Worm (Caenorhabditis elegans): ENCODE data around the gene frk-1.

The frk-1 gene

ce11 chrIV:9998487-9999218 is 44.3 kb upstream of the frk-1 start, which contains the start of gene pyp-1:
pyp-1 (minus strand) TSS chrIV:9998925.
- TF ChIP-seq lsy-2 (tag; optimal IDR thresholded peaks at IDR 0.05) (peak; percentile 11 to 72), nhr-47 (tag; optimal IDR thresholded peaks at IDR 0.05) (peak; percentile 22), C16A3.4 (tag; optimal IDR thresholded peaks at IDR 0.05) (no peak), efl-1 (optimal IDR thresholded peaks at IDR 0.05) (no peak), efl-1 (GFP tag; optimal IDR thresholded peaks at IDR 0.05 in 1 of 2) (peak in 1 of 2 experiments; percentile 28), dpl-1 (GFP tag; optimal IDR thresholded peaks at IDR 0.05) (peak in 1 of 3 experiments; percentile 41), xbp-1 (tag; optimal IDR thresholded peaks at IDR 0.05) (peak; percentile 10), F16B12.6 (tag; optimal IDR thresholded peaks at IDR 0.05) (peak; percentile 78), nhr-19 (GFP tag; conservative IDR thresholded peaks at IDR 0.05) (peak; percentile 88), elt-2 (tag; optimal IDR thresholded peaks at IDR 0.05) (peak; percentile 20), snu-23 (GFP tag; optimal IDR thresholded peaks at IDR 0.05) (peak; percentile 26), mdl-1 (tag; optimal IDR thresholded peaks at IDR 0.05) (peak in 1 of 2 experiments; percentile 28), ceh-90 (tag; optimal IDR thresholded peaks at IDR 0.05) (no peak), mep-1 (tag; optimal IDR thresholded peaks at IDR 0.05) (peak; percentile 46), nhr-71 (tag; optimal IDR thresholded peaks at IDR 0.05) (peak; percentile 45), mab-9 (GFP tag; IDR thresholded peaks at IDR 0.05) (no peak), blmp-1 (tag; optimal IDR thresholded peaks at IDR 0.05) (peak; percentile 25), lin-35 (GFP tag; optimal IDR thresholded peaks at IDR 0.05) (peak; percentile 10 to 14), nhr-77 (tag; optimal IDR thresholded peaks at IDR 0.05) (no peak), rnt-1 (tag; optimal IDR thresholded peaks at IDR 0.05) (peak; percentile 12)

- TF ChIP-seq nhr-85 (tag) = no peak
- no peak for TF ChIP-seq jun-1 (tag; optimal IDR thresholded peaks at IDR 0.05)
- no peak for TF ChIP-seq zip-4 (GFP tag; optimal IDR thresholded peaks at IDR 0.05)
- no peak for TF ChIP-seq aha-1 (tag; optimal IDR thresholded peaks at IDR 0.05)
- TF ChIP-seq nhr-20 (tag; optimal IDR thresholded peaks at IDR 0.05) = no peak
- TF ChIP-seq lin-39 (tag; optimal IDR thresholded peaks at IDR 0.05) = no peak
- TF ChIP-seq Y116A8C.19 (tag; optimal IDR thresholded peaks at IDR 0.05; ENCODE audit: borderline replicate concordance) = no peak
- no peak for TF ChIP-seq grh-1 (GFP tag; IDR thresholded peaks at IDR 0.05)
These were observed 41.2 kb upstream of the frk-1 start, which contains the start of gene C47E12.3 for ce11 chrIV:10001748-10002147. C47E12.3 (minus strand) TSS chrIV:10001848.

ce11 chrIV:10003372-10003771 is 39.6 kb upstream of the frk-1 start, which contains the start of the genes C47E12.2 and sars-1:
C47E12.2 (minus strand) TSS chrIV:10003502.
sars-1 (plus strand) TSS chrIV:10003726.
- peak; percentile 37 for TF ChIP-seq snu-23 (GFP tag; optimal IDR thresholded peaks at IDR 0.05)
- TF ChIP-seq dpl-1 (GFP tag; optimal IDR thresholded peaks at IDR 0.05) = peak in 2 of 3 experiments; percentile 11 to 46
- TF ChIP-seq nhr-12 (tag; optimal IDR thresholded peaks at IDR 0.05) = no peak
- no peak for TF ChIP-seq ceh-90 (tag; optimal IDR thresholded peaks at IDR 0.05)
- TF ChIP-seq mdl-1 (tag; optimal IDR thresholded peaks at IDR 0.05) = peak in 1 of 2 experiments; percentile 12
- peak; percentile 20 for TF ChIP-seq lin-15B (tag; optimal IDR thresholded peaks at IDR 0.05)
- TF ChIP-seq nhr-84 (tag; optimal IDR thresholded peaks at IDR 0.05) = no peak
- no peak for TF ChIP-seq sup-37 (GFP tag; optimal IDR thresholded peaks at IDR 0.05)
- TF ChIP-seq nhr-47 (tag; optimal IDR thresholded peaks at IDR 0.05) = peak; percentile 22
- TF ChIP-seq zip-4 (GFP tag; optimal IDR thresholded peaks at IDR 0.05) = no peak
- no peak for TF ChIP-seq mef-2 (tag; optimal IDR thresholded peaks at IDR 0.05)
- peak; percentile 87 for TF ChIP-seq F16B12.6 (tag; optimal IDR thresholded peaks at IDR 0.05)
- TF ChIP-seq lin-35 (GFP tag; optimal IDR thresholded peaks at IDR 0.05) = peak; percentile 31 to 47
- no peak for TF ChIP-seq hlh-4 (tag; optimal IDR thresholded peaks at IDR 0.05)
- peak; percentile 81 to 96 for TF ChIP-seq lsy-2 (tag; optimal IDR thresholded peaks at IDR 0.05)
- TF ChIP-seq pax-3 (tag; optimal IDR thresholded peaks at IDR 0.05) = no peak
- no peak for TF ChIP-seq ceh-88 (GFP tag; IDR thresholded peaks at IDR 0.05)
- TF ChIP-seq ceh-82 (tag; optimal IDR thresholded peaks at IDR 0.05) = peak in 1 of 3 experiments; percentile 24
- no peak for TF ChIP-seq hlh-17 (GFP tag; optimal IDR thresholded peaks at IDR 0.05; ENCODE audit: borderline replicate concordance)
- no peak for TF ChIP-seq egl-27 (tag; optimal IDR thresholded peaks at IDR 0.05)
- TF ChIP-seq efl-1 (optimal IDR thresholded peaks at IDR 0.05) = peak; percentile 37 to 44
- TF ChIP-seq efl-1 (GFP tag; optimal IDR thresholded peaks at IDR 0.05 in 1 of 2) = peak; percentile 27 to 94
- TF ChIP-seq unc-30 (tag; optimal IDR thresholded peaks at IDR 0.05) = no peak
- no peak for TF ChIP-seq dsc-1 (tag; optimal IDR thresholded peaks at IDR 0.05)
- no peak for TF ChIP-seq mab-9 (GFP tag; IDR thresholded peaks at IDR 0.05)
- TF ChIP-seq skn-1 (tag; optimal IDR thresholded peaks at IDR 0.05) = peak; percentile 82
- TF ChIP-seq nhr-11 (tag; optimal IDR thresholded peaks at IDR 0.05) = no peak
- TF ChIP-seq C34B4.2 (tag; optimal IDR thresholded peaks at IDR 0.05) = no peak
- peak; percentile 9 for TF ChIP-seq nhr-71 (tag; optimal IDR thresholded peaks at IDR 0.05)
